Fruit fly (Drosophila melanogaster): ENCODE measurements around the gene CG8945.
A peak's percentile ranks its signal among the peaks of the same experiment; 100 is the strongest.

The CG8945 gene

DNA sequence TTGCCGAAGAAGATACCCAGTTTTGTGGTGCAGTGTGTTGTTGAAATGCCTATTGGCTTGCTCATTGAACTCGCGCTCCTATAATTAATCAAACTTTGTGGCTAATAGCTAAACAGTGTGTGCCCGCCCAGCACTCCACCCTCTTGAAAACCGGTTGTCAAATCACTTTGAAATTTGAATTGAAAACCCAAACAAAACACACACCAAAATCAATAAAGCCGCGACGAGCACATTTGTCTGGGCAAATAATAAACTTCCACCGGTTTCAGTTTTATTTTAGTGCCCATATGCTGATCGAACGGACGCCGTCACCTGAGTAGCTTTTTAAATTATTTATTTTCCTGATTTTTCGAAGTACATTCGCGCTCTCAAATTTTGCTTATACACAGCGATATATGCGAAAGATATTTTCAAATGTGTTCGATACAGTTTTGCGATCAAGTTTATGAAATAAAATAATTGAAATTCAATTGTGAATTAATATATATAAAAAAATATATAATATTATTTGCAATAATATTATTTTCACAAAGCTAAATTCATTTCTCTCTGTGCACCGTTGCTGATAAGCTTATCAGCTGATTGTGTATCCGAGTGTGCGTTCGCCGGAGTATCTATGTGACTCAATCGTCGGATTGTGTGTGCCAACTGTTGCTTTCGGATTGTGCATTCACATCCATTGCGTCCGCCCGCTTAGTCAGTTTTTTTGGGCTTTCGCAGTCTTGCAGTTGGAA, 42.4 kb upstream of the CG8945 start (continued):
- no peak for TF ChIP-seq aop (GFP tag; IDR thresholded peaks at IDR 0.05)
- peak; percentile 92 for TF ChIP-seq CG17359 (tag; optimal IDR thresholded peaks at IDR 0.05)
- TF ChIP-seq emc (GFP tag; optimal IDR thresholded peaks at IDR 0.05) = no peak
- TF ChIP-seq Jarid2 (GFP tag; optimal IDR thresholded peaks at IDR 0.05) = no peak
- TF ChIP-seq CG17829 (tag; optimal IDR thresholded peaks at IDR 0.05) = peak; percentile 86
- peak; percentile 79 for TF ChIP-seq CG6765 (GFP tag; optimal IDR thresholded peaks at IDR 0.05)
- TF ChIP-seq CG8388 (GFP tag; optimal IDR thresholded peaks at IDR 0.05) = peak; percentile 82
- TF ChIP-seq hb (GFP tag; IDR thresholded peaks at IDR 0.05; ENCODE audit: partially characterized antibody) = no peak
- TF ChIP-seq tna (GFP tag; IDR thresholded peaks at IDR 0.05; ENCODE audit: partially characterized antibody) = no peak
- TF ChIP-seq CG2678 (tag; optimal IDR thresholded peaks at IDR 0.05) = peak; percentile 91
- no peak for TF ChIP-seq Dip3 (GFP tag; optimal IDR thresholded peaks at IDR 0.05)
- TF ChIP-seq CG34224 (GFP tag; IDR thresholded peaks at IDR 0.05; ENCODE audit: partially characterized antibody) = no peak
- TF ChIP-seq ash1 (GFP tag; optimal IDR thresholded peaks at IDR 0.05) = no peak
- peak; percentile 86 for TF ChIP-seq nmo (GFP tag; optimal IDR thresholded peaks at IDR 0.05)
- peak; percentile 73 for TF ChIP-seq seq (GFP tag; IDR thresholded peaks at IDR 0.05)
- peak; percentile 64; the same call in 1 of the 3 replicates for TF ChIP-seq Aef1 (GFP tag; IDR thresholded peaks at IDR 0.05)
- TF ChIP-seq lmd (GFP tag; IDR thresholded peaks at IDR 0.05) = peak; percentile 74
- TF ChIP-seq prd (optimal IDR thresholded peaks at IDR 0.05) = no peak
- TF ChIP-seq prd (GFP tag; IDR thresholded peaks at IDR 0.05) = peak; percentile 80
- no peak for TF ChIP-seq ERR (GFP tag; optimal IDR thresholded peaks at IDR 0.05)
- TF ChIP-seq CG8478 (optimal IDR thresholded peaks at IDR 0.05) = no peak
- TF ChIP-seq pnt (GFP tag; optimal IDR thresholded peaks at IDR 0.05) = no peak
- TF ChIP-seq h (optimal IDR thresholded peaks at IDR 0.05) = no peak
- no peak for TF ChIP-seq luna (GFP tag; optimal IDR thresholded peaks at IDR 0.05)
- no peak for TF ChIP-seq Bgb (GFP tag; IDR thresholded peaks at IDR 0.05; ENCODE audit: partially characterized antibody)
- peak; percentile 46 for TF ChIP-seq CG13894 (tag; optimal IDR thresholded peaks at IDR 0.05)
- TF ChIP-seq B-H2 (GFP tag; optimal IDR thresholded peaks at IDR 0.05) = peak; percentile 13
- peak; percentile 69 for TF ChIP-seq Vsx1 (GFP tag; optimal IDR thresholded peaks at IDR 0.05)
- TF ChIP-seq Camta (GFP tag; optimal IDR thresholded peaks at IDR 0.05) = peak; percentile 35
- TF ChIP-seq br (optimal IDR thresholded peaks at IDR 0.05) = no peak
- TF ChIP-seq CG11504 (tag; optimal IDR thresholded peaks at IDR 0.05) = peak; percentile 88
- TF ChIP-seq CG6689 (GFP tag; IDR thresholded peaks at IDR 0.05) = peak; percentile 77
- TF ChIP-seq HmgD (GFP tag; optimal IDR thresholded peaks at IDR 0.05) = no peak
- peak; percentile 25; the same call in 1 of the 2 replicates for TF ChIP-seq CG4360 (GFP tag; IDR thresholded peaks at IDR 0.05)
- no peak for TF ChIP-seq corto (GFP tag; optimal IDR thresholded peaks at IDR 0.05)
- TF ChIP-seq Poxn (GFP tag; IDR thresholded peaks at IDR 0.05) = no peak
- TF ChIP-seq Optix (GFP tag; IDR thresholded peaks at IDR 0.05) = no peak; the same call in 2 of the 3 replicates
- TF ChIP-seq E2f1 (GFP tag; IDR thresholded peaks at IDR 0.05) = peak; percentile 82
- peak; percentile 21 for TF ChIP-seq Hsf (GFP tag; optimal IDR thresholded peaks at IDR 0.05)
- TF ChIP-seq crp (GFP tag; optimal IDR thresholded peaks at IDR 0.05) = peak in 1 of 2 experiments; percentile 52
- no peak for TF ChIP-seq chn (GFP tag; optimal IDR thresholded peaks at IDR 0.05)
- TF ChIP-seq Xrp1 (GFP tag; IDR thresholded peaks at IDR 0.05) = peak; percentile 84
- TF ChIP-seq HHEX (GFP tag; optimal IDR thresholded peaks at IDR 0.05) = peak; percentile 81
- peak; percentile 7 for TF ChIP-seq CG9797 (GFP tag; optimal IDR thresholded peaks at IDR 0.05)
- peak; percentile 72 for TF ChIP-seq CG6854 (GFP tag; optimal IDR thresholded peaks at IDR 0.05)
- no peak for TF ChIP-seq ftz-f1 (GFP tag; optimal IDR thresholded peaks at IDR 0.05)
- TF ChIP-seq CG4282 (GFP tag; optimal IDR thresholded peaks at IDR 0.05) = no peak
- peak; percentile 54; the same call in 1 of the 2 replicates for TF ChIP-seq ssp (GFP tag; IDR thresholded peaks at IDR 0.05)
- TF ChIP-seq D19A (tag; optimal IDR thresholded peaks at IDR 0.05) = peak; percentile 83
- no peak for TF ChIP-seq CG3838 (GFP tag; optimal IDR thresholded peaks at IDR 0.05)
- TF ChIP-seq bigmax (GFP tag; optimal IDR thresholded peaks at IDR 0.05) = no peak
